Fruit fly (Drosophila melanogaster) whole organism, embryonic: ENCODE data around the gene Ptp99A.

Experiments used
- Abd-B ChIP-seq: fragments of 200-800 bp; sonication (Bioruptor generic); optimal IDR thresholded peaks from 2 replicates; lab custom pipeline; 2018; ENCODE audit warnings: missing biosample characterization, mild to moderate bottlenecking, missing genetic modification characterization, moderate library complexity
- Ada2b ChIP-seq: fragments of 200-800 bp; sonication (Bioruptor generic); IDR thresholded peaks from 2 replicates; pipeline ENCODE4 v1.3.6; 2022; ENCODE audit warnings: missing biosample characterization, missing genetic modification characterization
- Asciz ChIP-seq: fragments of 200-800 bp; sonication (Bioruptor generic); optimal IDR thresholded peaks from 2 replicates; lab custom pipeline; 2017; ENCODE audit warnings: missing biosample characterization, mild to moderate bottlenecking, missing genetic modification characterization, missing genetic modification reagents
- B-H2 ChIP-seq: fragments of 200-800 bp; sonication (Bioruptor generic); optimal IDR thresholded peaks from 2 replicates; lab custom pipeline; 2018; ENCODE audit warnings: missing biosample characterization, mild to moderate bottlenecking, missing genetic modification characterization
- Bgb ChIP-seq: fragments of 200-800 bp; sonication (Bioruptor generic); IDR thresholded peaks from 2 replicates; pipeline ENCODE4 v1.3.6; 2022; ENCODE audit warnings: missing biosample characterization, missing genetic modification characterization; ENCODE audit not compliant: partially characterized antibody
- C15 ChIP-seq: fragments of 200-800 bp; sonication (Bioruptor generic); IDR thresholded peaks from 3 replicates; pipeline ENCODE4 v1.3.6; 2022; ENCODE audit warnings: missing biosample characterization, missing genetic modification characterization
- CG10321 ChIP-seq: fragments of 200-800 bp; sonication (Bioruptor generic); IDR thresholded peaks from 2 replicates; pipeline ENCODE4 v1.3.6; 2022; ENCODE audit warnings: missing biosample characterization, missing genetic modification characterization
- CG10565 ChIP-seq: fragments of 200-800 bp; sonication (Bioruptor generic); optimal IDR thresholded peaks from 3 replicates; lab custom pipeline; 2016; ENCODE audit warnings: missing biosample characterization, mild to moderate bottlenecking, missing genetic modification characterization
- CG13287 ChIP-seq: fragments of 200-800 bp; sonication (Bioruptor generic); IDR thresholded peaks from 2 replicates; pipeline ENCODE4 v1.3.6; 2022; ENCODE audit warnings: missing biosample characterization, missing genetic modification characterization; ENCODE audit not compliant: partially characterized antibody
- CG13624 ChIP-seq: fragments of 200-800 bp; sonication (Bioruptor generic); optimal IDR thresholded peaks from 2 replicates; lab custom pipeline; 2016; ENCODE audit warnings: missing biosample characterization, missing genetic modification characterization
- CG15514 ChIP-seq: fragments of 200-800 bp; sonication (Bioruptor generic); optimal IDR thresholded peaks from 3 replicates; lab custom pipeline; 2017; ENCODE audit warnings: missing biosample characterization, missing genetic modification characterization, mild to moderate bottlenecking, moderate library complexity, missing genetic modification reagents
- CG1647 ChIP-seq: fragments of 200-800 bp; sonication (Bioruptor generic); optimal IDR thresholded peaks from 3 replicates; lab custom pipeline; 2016; ENCODE audit warnings: missing biosample characterization, missing genetic modification characterization
- CG17361 ChIP-seq: fragments of 200-800 bp; sonication (Bioruptor generic); IDR thresholded peaks from 3 replicates; pipeline ENCODE4 v1.3.6; 2022; ENCODE audit warnings: missing biosample characterization, missing genetic modification characterization
- CG1792 ChIP-seq: fragments of 200-800 bp; sonication (Bioruptor generic); optimal IDR thresholded peaks from 2 replicates; lab custom pipeline; 2016; ENCODE audit warnings: missing biosample characterization, missing genetic modification characterization
- CG18011 ChIP-seq: fragments of 200-800 bp; sonication (Bioruptor generic); optimal IDR thresholded peaks from 2 replicates; lab custom pipeline; 2017; ENCODE audit warnings: missing biosample characterization, missing genetic modification characterization, mild to moderate bottlenecking, moderate library complexity, missing genotype
- CG2199 ChIP-seq: fragments of 200-800 bp; sonication (Bioruptor generic); IDR thresholded peaks from 3 replicates; pipeline ENCODE4 v1.3.6; 2022; ENCODE audit warnings: missing biosample characterization, missing genetic modification characterization
- CG30020 ChIP-seq: fragments of 200-800 bp; optimal IDR thresholded peaks from 2 replicates; lab custom pipeline; 2019; ENCODE audit warnings: missing biosample characterization, mild to moderate bottlenecking, missing genetic modification characterization, moderate library complexity
- CG3163 ChIP-seq: fragments of 200-800 bp; sonication (Bioruptor generic); optimal IDR thresholded peaks from 3 replicates; lab custom pipeline; 2016; ENCODE audit warnings: missing biosample characterization, missing genetic modification characterization
- CG34376 ChIP-seq: fragments of 200-800 bp; sonication (Bioruptor generic); optimal IDR thresholded peaks from 2 replicates; lab custom pipeline; 2018; ENCODE audit warnings: missing biosample characterization, mild to moderate bottlenecking, missing genetic modification characterization
- CG34422 ChIP-seq: fragments of 200-800 bp; sonication (Bioruptor generic); IDR thresholded peaks from 3 replicates; pipeline ENCODE4 v1.3.6; 2022; ENCODE audit warnings: missing biosample characterization, missing genetic modification characterization
- CG3726 ChIP-seq: fragments of 200-800 bp; sonication (Bioruptor generic); IDR thresholded peaks from 3 replicates; pipeline ENCODE4, ENCODE4 v1.3.6; 2022; ENCODE audit warnings: missing biosample characterization, missing genetic modification characterization
- CG4360 ChIP-seq: fragments of 200-800 bp; sonication (Bioruptor generic); IDR thresholded peaks from 2 replicates; pipeline ENCODE4 v1.3.6; 2022; ENCODE audit warnings: missing biosample characterization, missing genetic modification characterization
- CG7745 ChIP-seq: fragments of 200-800 bp; sonication (Bioruptor generic); optimal IDR thresholded peaks from 2 replicates; lab custom pipeline; 2018; ENCODE audit warnings: missing biosample characterization, mild to moderate bottlenecking, missing genetic modification characterization, moderate library complexity
- CG7928 ChIP-seq: fragments of 200-800 bp; sonication (Bioruptor generic); optimal IDR thresholded peaks from 2 replicates; lab custom pipeline; 2017; ENCODE audit warnings: missing biosample characterization, mild to moderate bottlenecking, missing genetic modification characterization
- CG9609 ChIP-seq: fragments of 200-800 bp; sonication (Bioruptor generic); optimal IDR thresholded peaks from 3 replicates; lab custom pipeline; 2016; ENCODE audit warnings: missing biosample characterization, missing genetic modification characterization
- CHES-1-like ChIP-seq: fragments of 200-800 bp; sonication (Bioruptor generic); optimal IDR thresholded peaks from 2 replicates; lab custom pipeline; 2016; ENCODE audit warnings: missing biosample characterization, missing genetic modification characterization
- Dp ChIP-seq: fragments of 200-800 bp; sonication (Bioruptor generic); optimal IDR thresholded peaks from 2 replicates; lab custom pipeline; 2018; ENCODE audit warnings: missing biosample characterization, mild to moderate bottlenecking, missing genetic modification characterization, moderate library complexity
- HLH54F ChIP-seq: fragments of 200-800 bp; sonication (Bioruptor generic); optimal IDR thresholded peaks from 3 replicates; lab custom pipeline; 2016; ENCODE audit warnings: missing biosample characterization, missing genetic modification characterization
- Nf-YC ChIP-seq: fragments of 200-800 bp; optimal IDR thresholded peaks from 3 replicates; lab custom pipeline; 2019; ENCODE audit warnings: missing biosample characterization, mild to moderate bottlenecking, missing genetic modification characterization, moderate library complexity
- Pdp1 ChIP-seq, 2 experiments: fragments of 200-800 bp; sonication (Bioruptor generic); optimal IDR thresholded peaks; 3 replicates each; lab custom pipeline; 2016; ENCODE audit warnings: missing biosample characterization in 2 of 2, missing genetic modification characterization in 2 of 2, mild to moderate bottlenecking in 1 of 2, moderate library complexity in 1 of 2
- Rx ChIP-seq: fragments of 200-800 bp; sonication (Bioruptor generic); IDR thresholded peaks from 2 replicates; pipeline ENCODE4 v1.3.6; 2022; ENCODE audit warnings: missing biosample characterization, missing genetic modification characterization
- chm ChIP-seq: fragments of 200-800 bp; sonication (Bioruptor generic); IDR thresholded peaks from 2 replicates; pipeline ENCODE4 v1.3.6; 2022; ENCODE audit warnings: missing biosample characterization, missing genetic modification characterization
- chn ChIP-seq: fragments of 200-800 bp; sonication (Bioruptor generic); optimal IDR thresholded peaks from 2 replicates; lab custom pipeline; 2016; ENCODE audit warnings: missing biosample characterization, missing genetic modification characterization
- ems ChIP-seq: fragments of 200-800 bp; sonication (Bioruptor generic); optimal IDR thresholded peaks from 3 replicates; lab custom pipeline; 2016; ENCODE audit warnings: missing biosample characterization, missing genetic modification characterization
- ewg ChIP-seq: fragments of 200-800 bp; sonication (Bioruptor generic); optimal IDR thresholded peaks from 3 replicates; lab custom pipeline; 2017; ENCODE audit warnings: mild to moderate bottlenecking, missing biosample characterization, missing genetic modification reagents, missing genetic modification characterization
- fd3F ChIP-seq: fragments of 200-800 bp; sonication (Bioruptor generic); optimal IDR thresholded peaks from 2 replicates; lab custom pipeline; 2018; ENCODE audit warnings: missing biosample characterization, mild to moderate bottlenecking, missing genetic modification characterization, moderate library complexity
- gsb-n ChIP-seq: fragments of 200-800 bp; sonication (Bioruptor generic); optimal IDR thresholded peaks from 3 replicates; lab custom pipeline; 2018; ENCODE audit warnings: missing biosample characterization, mild to moderate bottlenecking, missing genetic modification characterization
- hbn ChIP-seq: fragments of 200-800 bp; sonication (Bioruptor generic); IDR thresholded peaks from 2 replicates; pipeline ENCODE4 v1.3.6; 2022; ENCODE audit warnings: missing biosample characterization, missing genetic modification characterization; ENCODE audit not compliant: partially characterized antibody
- hkb ChIP-seq, 2 experiments: fragments of 200-800 bp in 1 of 2; fragments of >200 bp in 1 of 2; sonication (Bioruptor generic) in 1 of 2; IDR thresholded peaks in 1 of 2; optimal IDR thresholded peaks in 1 of 2; 2 replicates each; pipeline versions ENCODE4 v1.3.6 to Lab custom; 2017 to 2022; ENCODE audit warnings: missing biosample characterization in 1 of 2, missing genetic modification characterization in 1 of 2
- ind ChIP-seq: fragments of 200-800 bp; sonication (Bioruptor generic); optimal IDR thresholded peaks from 3 replicates; lab custom pipeline; 2016; ENCODE audit warnings: missing biosample characterization, missing genetic modification characterization
- klu ChIP-seq: fragments of 200-800 bp; sonication (Bioruptor generic); IDR thresholded peaks from 2 replicates; pipeline ENCODE4 v1.3.6; 2022; ENCODE audit warnings: missing biosample characterization, missing genetic modification characterization
- lov ChIP-seq, 2 experiments: fragments of 200-800 bp in 1 of 2; fragments of >200 bp in 1 of 2; sonication (Bioruptor generic) in 1 of 2; IDR thresholded peaks in 1 of 2; optimal IDR thresholded peaks in 1 of 2; 2 replicates in 1 of 2; 3 replicates in 1 of 2; pipeline versions ENCODE4 v1.3.6 to Lab custom; 2017 to 2022; ENCODE audit warnings: missing biosample characterization in 1 of 2, missing genetic modification characterization in 1 of 2
- ro ChIP-seq: fragments of 200-800 bp; sonication (Bioruptor generic); IDR thresholded peaks from 2 replicates; pipeline ENCODE4 v1.3.6; 2022; ENCODE audit warnings: missing biosample characterization, missing genetic modification characterization
- sd ChIP-seq: fragments of 200-800 bp; sonication (Bioruptor generic); optimal IDR thresholded peaks from 3 replicates; lab custom pipeline; 2018; ENCODE audit warnings: missing biosample characterization, mild to moderate bottlenecking, missing genetic modification characterization, moderate library complexity
- sna ChIP-seq: fragments of 200-800 bp; sonication (Bioruptor generic); IDR thresholded peaks from 2 replicates; pipeline ENCODE4 v1.3.6; 2022; ENCODE audit warnings: missing biosample characterization, missing genetic modification characterization; ENCODE audit not compliant: partially characterized antibody
- trem ChIP-seq: fragments of 200-800 bp; optimal IDR thresholded peaks from 3 replicates; lab custom pipeline; 2019; ENCODE audit warnings: missing biosample characterization, mild to moderate bottlenecking, missing genetic modification characterization, moderate library complexity
- wdn ChIP-seq: fragments of 200-800 bp; sonication (Bioruptor generic); IDR thresholded peaks from 2 replicates; pipeline ENCODE4 v1.3.6; 2022; ENCODE audit warnings: missing biosample characterization, missing genetic modification characterization
- wek ChIP-seq: fragments of 200-800 bp; sonication (Bioruptor generic); optimal IDR thresholded peaks from 3 replicates; lab custom pipeline; 2018; ENCODE audit warnings: missing biosample characterization, mild to moderate bottlenecking, missing genetic modification characterization, moderate library complexity

Gene Ptp99A

DNA sequence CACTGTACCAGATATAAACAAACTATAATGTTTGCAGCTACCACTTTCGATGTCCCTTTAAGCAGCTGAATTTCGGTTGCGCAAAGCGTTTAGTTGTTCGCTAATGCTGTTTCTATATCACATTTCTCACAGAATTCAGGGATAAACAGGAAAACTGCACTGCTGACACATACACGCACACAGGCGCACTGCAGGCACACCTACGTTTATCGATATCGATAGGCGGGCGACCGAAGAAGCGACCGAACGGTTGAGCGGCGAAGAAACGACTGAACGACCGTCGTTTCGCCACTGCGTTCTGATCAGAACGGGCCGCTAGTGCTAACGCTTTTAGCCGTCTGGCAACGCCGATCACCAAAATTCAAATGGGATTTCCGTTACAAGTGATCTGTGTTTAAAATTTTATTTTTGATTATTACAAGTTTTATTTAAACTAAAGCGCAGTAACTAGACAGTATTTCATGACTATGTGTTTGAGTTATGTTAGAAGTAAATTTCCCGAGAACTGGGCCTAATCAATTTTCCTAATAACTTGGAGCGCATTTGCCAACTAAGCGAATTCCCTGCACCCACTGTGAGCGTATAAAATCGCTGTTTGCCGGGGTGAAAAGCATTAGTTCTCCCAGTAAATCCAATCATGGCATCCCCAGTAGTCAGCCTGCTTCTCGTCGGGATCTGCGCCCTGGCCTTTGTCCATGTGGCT lies 115.9 kb downstream of the Ptp99A start, which contains the start of the genes CG2310 and Diedel (continued):
- TF ChIP-seq CG30020 (peak; percentile 4), CG1647 (GFP tag; lab: Kevin White, UChicago) (no peak), CG3726 (GFP tag; lab: Robert Waterston, UW) (no peak), klu (no peak), CG18011 (GFP tag; lab: Kevin White, UChicago) (no peak), CG3163 (GFP tag; lab: Kevin White, UChicago) (peak; percentile 6), ewg (GFP tag; lab: Kevin White, UChicago) (no peak), Nf-YC (tag; lab: Kevin White, UChicago) (no peak), CHES-1-like (GFP tag; lab: Kevin White, UChicago) (peak; percentile 26), fd3F (GFP tag; lab: Kevin White, UChicago) (no peak), CG2199 (GFP tag; lab: Robert Waterston, UW) (no peak), wdn (GFP tag; lab: Robert Waterston, UW) (0 out of 2 replicates have a peak, but pooled peaks have one; percentile 34), sna (GFP tag; lab: Robert Waterston, UW) (peak; percentile 31; the same call in 1 of the 2 replicates), CG1792 (peak; percentile 49), CG4360 (no peak), CG7928 (GFP tag; lab: Kevin White, UChicago) (peak; percentile 7), hkb (optimal IDR thresholded peaks at IDR 0.05; lab: Kevin White, UChicago) (no peak), hkb (GFP tag; IDR thresholded peaks at IDR 0.05; lab: Robert Waterston, UW) (peak; percentile 51), CG17361 (GFP tag; lab: Robert Waterston, UW) (no peak), Bgb (GFP tag; lab: Robert Waterston, UW) (peak; percentile 54; the same call in 1 of the 2 replicates), HLH54F (GFP tag; lab: Kevin White, UChicago) (no peak), CG10565 (GFP tag; lab: Kevin White, UChicago) (no peak), Abd-B (GFP tag; lab: Kevin White, UChicago) (no peak), Pdp1 (GFP tag; optimal IDR thresholded peaks at IDR 0.05; lab: Kevin White, UChicago) (peak in 1 of 2 experiments; percentile 20), CG15514 (peak; percentile 57), ro (no peak), gsb-n (tag; lab: Kevin White, UChicago) (no peak), Ada2b (no peak), CG7745 (tag; lab: Kevin White, UChicago) (no peak), chn (GFP tag; lab: Kevin White, UChicago) (peak; percentile 9), CG13624 (GFP tag; lab: Kevin White, UChicago) (peak; percentile 30), Dp (GFP tag; lab: Kevin White, UChicago) (peak; percentile 53), ind (GFP tag; lab: Kevin White, UChicago) (no peak), C15 (no peak), hbn (GFP tag; lab: Robert Waterston, UW) (no peak), CG10321 (GFP tag; lab: Robert Waterston, UW) (no peak), B-H2 (GFP tag; lab: Kevin White, UChicago) (no peak), sd (tag; lab: Kevin White, UChicago) (no peak), ems (GFP tag; lab: Kevin White, UChicago) (no peak), lov (optimal IDR thresholded peaks at IDR 0.05; lab: Kevin White, UChicago) (no peak), lov (GFP tag; IDR thresholded peaks at IDR 0.05; lab: Robert Waterston, UW) (no peak), CG34376 (GFP tag; lab: Kevin White, UChicago) (no peak), CG9609 (GFP tag; lab: Kevin White, UChicago) (no peak), wek (GFP tag; lab: Kevin White, UChicago) (peak; percentile 20), CG13287 (GFP tag; lab: Robert Waterston, UW) (peak; percentile 68), trem (peak; percentile 65), Asciz (no peak), CG34422 (GFP tag; lab: Robert Waterston, UW) (no peak; the same call in 2 of the 3 replicates), Rx (GFP tag; lab: Robert Waterston, UW) (0 out of 2 replicates have a peak, but pooled peaks have one; percentile 24), chm (peak; percentile 43; the same call in 1 of the 2 replicates)
